Worm (Caenorhabditis elegans) whole organism, L4 larva: ENCODE measurements around the gene clh-2.

ENCODE experiments used
- F49E8.2 ChIP-seq: sonication (generic microtip); optimal IDR thresholded peaks from 2 replicates; lab custom pipeline; 2016; ENCODE audit warnings: missing compliant biosample characterization, mild to moderate bottlenecking, missing genetic modification characterization, borderline replicate concordance
- aly-2 ChIP-seq: sonication (generic microtip); optimal IDR thresholded peaks from 2 replicates; lab custom pipeline; 2018; ENCODE audit warnings: missing biosample characterization, missing genetic modification characterization
- ama-1 ChIP-seq: fragments of 150-350 bp; optimal IDR thresholded peaks from 2 replicates; lab custom pipeline; 2014; ENCODE audit warnings: inconsistent platforms, mixed read lengths
- daf-12 ChIP-seq: fragments of 150-350 bp; optimal IDR thresholded peaks from 2 replicates; lab custom pipeline; 2014; ENCODE audit warnings: missing biosample characterization, missing genetic modification reagents, missing genetic modification characterization
- dpl-1 ChIP-seq: fragments of 150-350 bp; optimal IDR thresholded peaks from 2 replicates; lab custom pipeline; 2014; ENCODE audit warnings: missing biosample characterization, missing genetic modification reagents, missing genetic modification characterization
- lin-13 ChIP-seq: fragments of 150-350 bp; optimal IDR thresholded peaks from 2 replicates; lab custom pipeline; 2014; ENCODE audit warnings: missing biosample characterization, missing genetic modification reagents, missing genetic modification characterization
- nhr-25 ChIP-seq: sonication (generic microtip); optimal IDR thresholded peaks from 2 replicates; lab custom pipeline; 2017; ENCODE audit warnings: missing genetic modification characterization, mild to moderate bottlenecking, missing compliant biosample characterization, antibody characterized with exemption, moderate library complexity, borderline replicate concordance; ENCODE audit not compliant: insufficient read depth
- nhr-28 ChIP-seq: fragments of 150-350 bp; optimal IDR thresholded peaks from 2 replicates; lab custom pipeline; 2014; ENCODE audit warnings: missing biosample characterization, missing genetic modification characterization
- nhr-76 ChIP-seq: fragments of 150-350 bp; optimal IDR thresholded peaks from 2 replicates; lab custom pipeline; 2014; ENCODE audit warnings: missing biosample characterization, missing genetic modification characterization
- pha-4 ChIP-seq, 2 experiments: fragments of 150-350 bp in 1 of 2; fragments of 200-800 bp in 1 of 2; sonication (Bioruptor generic) in 1 of 2; IDR thresholded peaks in 1 of 2; optimal IDR thresholded peaks in 1 of 2; 2 replicates each; pipeline versions ENCODE4 v1.3.6 to Lab custom; 2014 to 2022; ENCODE audit warnings: missing genetic modification characterization in 2 of 2, missing genetic modification reagents in 2 of 2, missing biosample characterization in 1 of 2, missing compliant biosample characterization in 1 of 2
- snpc-1.2 ChIP-seq: fragments of 200-800 bp; sonication (Bioruptor generic); IDR thresholded peaks from 2 replicates; pipeline ENCODE4 v1.3.6; 2022; ENCODE audit warnings: missing genetic modification reagents, missing genetic modification characterization, missing compliant biosample characterization
- zag-1 ChIP-seq: fragments of 150-350 bp; optimal IDR thresholded peaks from 2 replicates; lab custom pipeline; 2014; ENCODE audit warnings: missing biosample characterization, missing genetic modification characterization
- ztf-11 ChIP-seq: fragments of 150-350 bp; optimal IDR thresholded peaks from 2 replicates; lab custom pipeline; 2014; ENCODE audit warnings: missing biosample characterization, missing genetic modification characterization

ce11 chrII:11351599-11351998 lies at the start of gene clh-2:
- TF ChIP-seq aly-2 (tag; lab: Kevin White, UChicago): no peak
- TF ChIP-seq nhr-25: no peak
- no peak for TF ChIP-seq nhr-76 (tag; lab: Kevin White, UChicago)
- no peak for TF ChIP-seq ztf-11
- TF ChIP-seq nhr-28 (tag; lab: Kevin White, UChicago): no peak
- no peak for TF ChIP-seq daf-12 (tag; lab: Kevin White, UChicago)
- no peak for TF ChIP-seq ama-1
- no peak for TF ChIP-seq F49E8.2 (tag; lab: Kevin White, UChicago)
- TF ChIP-seq snpc-1.2: no peak
- no peak for TF ChIP-seq zag-1
- no peak for TF ChIP-seq pha-4 (GFP tag; IDR thresholded peaks at IDR 0.05; lab: Robert Waterston, UW)
- no peak for TF ChIP-seq pha-4 (tag; optimal IDR thresholded peaks at IDR 0.05; lab: Kevin White, UChicago)
- TF ChIP-seq lin-13 (GFP tag; lab: Kevin White, UChicago): no peak
- TF ChIP-seq dpl-1 (GFP tag; lab: Kevin White, UChicago): no peak
